Worm (Caenorhabditis elegans) whole organism, L4 larva: ENCODE data around the gene F56B3.4.

ENCODE experiments used
- F49E8.2 ChIP-seq: sonication (generic microtip); optimal IDR thresholded peaks from 2 replicates; lab custom pipeline; 2016; ENCODE audit warnings: missing compliant biosample characterization, mild to moderate bottlenecking, missing genetic modification characterization, borderline replicate concordance
- R02D3.7 ChIP-seq: fragments of 150-350 bp; sonication (generic microtip); optimal IDR thresholded peaks from 3 replicates; lab custom pipeline; 2014; ENCODE audit warnings: missing biosample characterization, missing genetic modification characterization
- aly-2 ChIP-seq: sonication (generic microtip); optimal IDR thresholded peaks from 2 replicates; lab custom pipeline; 2018; ENCODE audit warnings: missing biosample characterization, missing genetic modification characterization
- ces-1 ChIP-seq: fragments of 150-350 bp; sonication (generic microtip); optimal IDR thresholded peaks from 4 replicates; lab custom pipeline; 2014; ENCODE audit warnings: missing biosample characterization, missing genetic modification reagents, missing genetic modification characterization
- dmd-8 ChIP-seq: fragments of 200-800 bp; sonication (Bioruptor generic); IDR thresholded peaks from 2 replicates; pipeline ENCODE4 v1.3.6; 2022; ENCODE audit warnings: missing genetic modification characterization, missing compliant biosample characterization
- fkh-10 ChIP-seq: fragments of 150-350 bp; optimal IDR thresholded peaks from 2 replicates; lab custom pipeline; 2014; ENCODE audit warnings: missing biosample characterization, missing genetic modification reagents, missing genetic modification characterization
- fos-1 ChIP-seq: fragments of 150-350 bp; optimal IDR thresholded peaks from 2 replicates; lab custom pipeline; 2014; ENCODE audit warnings: missing biosample characterization, missing genetic modification characterization
- gei-8 ChIP-seq: fragments of 200-800 bp; sonication (Bioruptor generic); optimal IDR thresholded peaks from 2 replicates; lab custom pipeline; 2018; ENCODE audit warnings: mild to moderate bottlenecking, missing genetic modification characterization, missing compliant biosample characterization
- lin-39 ChIP-seq: fragments of 150-350 bp; optimal IDR thresholded peaks from 2 replicates; lab custom pipeline; 2014; ENCODE audit warnings: missing biosample characterization, missing genetic modification reagents, missing genetic modification characterization
- mdl-1 ChIP-seq, 2 experiments: fragments of 150-350 bp in 1 of 2; sonication (generic microtip) in 1 of 2; optimal IDR thresholded peaks; 2 replicates each; lab custom pipeline; 2014 to 2017; ENCODE audit warnings: missing biosample characterization in 2 of 2, missing genetic modification characterization in 2 of 2
- nhr-237 ChIP-seq: sonication (generic microtip); optimal IDR thresholded peaks from 2 replicates; lab custom pipeline; 2017; ENCODE audit warnings: missing biosample characterization, missing genetic modification characterization
- skn-1 ChIP-seq: fragments of 150-350 bp; optimal IDR thresholded peaks from 2 replicates; lab custom pipeline; 2014; ENCODE audit warnings: missing biosample characterization, missing genetic modification characterization
- snpc-4 ChIP-seq: fragments of 150-350 bp; optimal IDR thresholded peaks from 2 replicates; lab custom pipeline; 2014; ENCODE audit warnings: missing biosample characterization, missing genetic modification characterization

DNA sequence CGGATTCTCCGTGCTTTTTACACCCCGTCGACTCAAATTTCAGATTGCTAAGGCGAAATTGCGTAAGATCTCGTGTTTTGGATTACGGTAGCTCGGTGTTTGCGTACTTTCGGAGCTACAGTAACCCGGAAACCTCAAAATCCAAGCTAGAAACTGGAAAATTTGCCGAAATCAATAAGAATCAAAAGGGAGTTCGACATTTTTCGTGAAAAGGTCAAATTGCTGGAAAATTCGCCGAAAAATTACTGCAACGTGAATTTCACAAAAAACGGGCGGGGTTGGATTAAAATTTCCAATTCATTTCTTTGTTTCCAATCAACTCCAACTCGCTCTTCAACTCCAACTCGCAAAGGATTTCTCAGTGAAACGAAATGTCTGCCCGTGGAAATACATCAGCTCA lies 6.3 kb downstream of the F56B3.4 start, which contains the start of gene F56B3.6:
- TF ChIP-seq dmd-8 (GFP tag; lab: Robert Waterston, UW) (no peak), nhr-237 (tag; lab: Kevin White, UChicago) (no peak), fkh-10 (GFP tag; lab: Kevin White, UChicago) (no peak), aly-2 (tag; lab: Kevin White, UChicago) (no peak), snpc-4 (no peak), skn-1 (tag; lab: Kevin White, UChicago) (no peak), gei-8 (no peak), ces-1 (no peak), mdl-1 (tag; optimal IDR thresholded peaks at IDR 0.05; lab: Kevin White, UChicago) (no peak), lin-39 (tag; lab: Kevin White, UChicago) (no peak), R02D3.7 (tag; lab: Kevin White, UChicago) (no peak), fos-1 (no peak), F49E8.2 (tag; lab: Kevin White, UChicago) (no peak)
